Fruit fly (Drosophila melanogaster) whole organism, adult: ENCODE measurements around the gene Rpn11.

Experiments used
- CG11617 ChIP-seq: fragments of 200-800 bp; sonication (Bioruptor generic); optimal IDR thresholded peaks from 2 replicates; lab custom pipeline; 2017; ENCODE audit warnings: mild to moderate bottlenecking, missing biosample characterization, missing genetic modification reagents, missing genetic modification characterization
- CG12768 ChIP-seq: fragments of 200-800 bp; sonication (Bioruptor generic); optimal IDR thresholded peaks from 2 replicates; lab custom pipeline; 2017; ENCODE audit warnings: missing biosample characterization, missing genetic modification characterization, mild to moderate bottlenecking, moderate library complexity, missing genetic modification reagents
- CG14711 ChIP-seq: fragments of 200-800 bp; sonication (Bioruptor generic); optimal IDR thresholded peaks from 2 replicates; lab custom pipeline; 2018; ENCODE audit warnings: missing biosample characterization, mild to moderate bottlenecking, missing genetic modification characterization, moderate library complexity
- CG1620 ChIP-seq: fragments of 200-800 bp; sonication (Bioruptor generic); optimal IDR thresholded peaks from 2 replicates; lab custom pipeline; 2016; ENCODE audit warnings: missing biosample characterization, missing genetic modification characterization
- CG33017 ChIP-seq: fragments of 200-800 bp; sonication (Bioruptor generic); optimal IDR thresholded peaks from 2 replicates; lab custom pipeline; 2018; ENCODE audit warnings: missing biosample characterization, mild to moderate bottlenecking, missing genetic modification characterization, moderate library complexity
- CG5204 ChIP-seq: fragments of 200-800 bp; sonication (Bioruptor generic); optimal IDR thresholded peaks from 2 replicates; lab custom pipeline; 2016; ENCODE audit warnings: missing biosample characterization, missing genetic modification characterization
- CG7045 ChIP-seq: fragments of 200-800 bp; sonication (Bioruptor generic); optimal IDR thresholded peaks from 2 replicates; lab custom pipeline; 2017; ENCODE audit warnings: missing biosample characterization, mild to moderate bottlenecking, missing genetic modification characterization
- CG7101 ChIP-seq: fragments of 200-800 bp; sonication (Bioruptor generic); optimal IDR thresholded peaks from 2 replicates; lab custom pipeline; 2018; ENCODE audit warnings: missing biosample characterization, mild to moderate bottlenecking, missing genetic modification characterization, moderate library complexity
- Clk ChIP-seq: fragments of 200-800 bp; sonication (Bioruptor generic); optimal IDR thresholded peaks from 2 replicates; lab custom pipeline; 2017; ENCODE audit warnings: missing biosample characterization, missing genetic modification characterization
- Crg-1 ChIP-seq: fragments of 200-800 bp; sonication (Bioruptor generic); optimal IDR thresholded peaks from 2 replicates; lab custom pipeline; 2016; ENCODE audit warnings: missing biosample characterization, missing genetic modification characterization
- Hr96 ChIP-seq: fragments of 200-800 bp; sonication (Bioruptor generic); optimal IDR thresholded peaks from 2 replicates; lab custom pipeline; 2016; ENCODE audit warnings: missing biosample characterization, missing genetic modification characterization
- Mnt ChIP-seq: fragments of 200-800 bp; sonication (Bioruptor generic); optimal IDR thresholded peaks from 2 replicates; lab custom pipeline; 2016; ENCODE audit warnings: missing biosample characterization, mild to moderate bottlenecking, missing genetic modification characterization
- bab1 ChIP-seq: fragments of 200-800 bp; sonication (Bioruptor generic); optimal IDR thresholded peaks from 3 replicates; lab custom pipeline; 2019; ENCODE audit warnings: missing biosample characterization, mild to moderate bottlenecking, missing genetic modification characterization, moderate library complexity
- cic ChIP-seq: fragments of 200-800 bp; sonication (Bioruptor generic); optimal IDR thresholded peaks from 2 replicates; lab custom pipeline; 2017; ENCODE audit warnings: missing biosample characterization, mild to moderate bottlenecking, missing genetic modification characterization, moderate library complexity
- cnc ChIP-seq, 2 experiments: fragments of >200 bp; optimal IDR thresholded peaks; 2 replicates each; lab custom pipeline; 2017
- kay ChIP-seq: fragments of 200-800 bp; sonication (Bioruptor generic); peaks from one replicate; lab custom pipeline; 2016; ENCODE audit warnings: missing biosample characterization, missing genetic modification characterization, borderline replicate concordance
- ovo ChIP-seq: fragments of 200-800 bp; sonication (Bioruptor generic); optimal IDR thresholded peaks from 2 replicates; lab custom pipeline; 2016; ENCODE audit warnings: missing biosample characterization, missing genetic modification characterization
- pad ChIP-seq: fragments of 200-800 bp; sonication (Bioruptor generic); optimal IDR thresholded peaks from 3 replicates; lab custom pipeline; 2017; ENCODE audit warnings: missing biosample characterization, missing genetic modification characterization, mild to moderate bottlenecking, moderate library complexity, missing genetic modification reagents
- tj ChIP-seq: fragments of 200-800 bp; sonication (Bioruptor generic); optimal IDR thresholded peaks from 3 replicates; lab custom pipeline; 2017; ENCODE audit warnings: missing biosample characterization, mild to moderate bottlenecking, missing genetic modification characterization, moderate library complexity
- toe ChIP-seq: fragments of 200-800 bp; sonication (Bioruptor generic); optimal IDR thresholded peaks from 2 replicates; lab custom pipeline; 2016; ENCODE audit warnings: missing biosample characterization, missing genetic modification characterization

Rpn11 gene

dm6 chr2L:5070797-5071579 lies 11.4 kb upstream of the Rpn11 start, which contains the start of gene RpL37A:
Gene RpL37A (plus strand): TSS chr2L:5070957.
- no peak for TF ChIP-seq CG5204
- peak; percentile 62 for TF ChIP-seq cic
- TF ChIP-seq ovo (GFP tag; lab: Kevin White, UChicago): peak; percentile 63
- TF ChIP-seq CG14711 (tag; lab: Kevin White, UChicago): peak; percentile 61
- no peak for TF ChIP-seq cnc (optimal IDR thresholded peaks at IDR 0.05; lab: Kevin White, UChicago)
- TF ChIP-seq CG11617: peak; percentile 87
- TF ChIP-seq CG33017 (tag; lab: Kevin White, UChicago): peak; percentile 54
- TF ChIP-seq tj (GFP tag; lab: Kevin White, UChicago): peak; percentile 54
- no peak for TF ChIP-seq toe
- TF ChIP-seq CG1620 (GFP tag; lab: Kevin White, UChicago): peak; percentile 86
- peak; percentile 85 for TF ChIP-seq bab1
- TF ChIP-seq Clk (GFP tag; lab: Kevin White, UChicago): peak; percentile 61
- TF ChIP-seq kay (GFP tag; lab: Kevin White, UChicago): peak; percentile 18
- TF ChIP-seq Hr96 (GFP tag; lab: Kevin White, UChicago): peak; percentile 84
- peak; percentile 81 for TF ChIP-seq CG7101
- TF ChIP-seq CG12768: peak; percentile 66
- peak; percentile 74 for TF ChIP-seq pad
- peak; percentile 76 for TF ChIP-seq Mnt
- TF ChIP-seq CG7045: peak; percentile 57
- TF ChIP-seq Crg-1 (GFP tag; lab: Kevin White, UChicago): peak; percentile 73

dm6 chr2L:5063936-5064335 lies 4.3 kb upstream of the Rpn11 start:
- TF ChIP-seq toe: no peak
- no peak for TF ChIP-seq CG14711 (tag; lab: Kevin White, UChicago)
- TF ChIP-seq Crg-1 (GFP tag; lab: Kevin White, UChicago): no peak
- peak; percentile 32 for TF ChIP-seq pad
- TF ChIP-seq CG12768: peak; percentile 24
- no peak for TF ChIP-seq CG7101
- TF ChIP-seq cnc (optimal IDR thresholded peaks at IDR 0.05; lab: Kevin White, UChicago): no peak
- TF ChIP-seq tj (GFP tag; lab: Kevin White, UChicago): peak; percentile 82
- TF ChIP-seq Clk (GFP tag; lab: Kevin White, UChicago): no peak
- no peak for TF ChIP-seq CG1620 (GFP tag; lab: Kevin White, UChicago)
- peak; percentile 0 for TF ChIP-seq bab1
- TF ChIP-seq cic: peak; percentile 48

- TF ChIP-seq cic (peak; percentile 13), Hr96 (GFP tag; lab: Kevin White, UChicago) (no peak)
These were observed 3.3 kb upstream of the Rpn11 start for dm6 chr2L:5062799-5063404.

- TF ChIP-seq CG1620 (GFP tag; lab: Kevin White, UChicago): no peak
- TF ChIP-seq CG33017 (tag; lab: Kevin White, UChicago): peak; percentile 71
- peak; percentile 66 for TF ChIP-seq CG11617
- TF ChIP-seq kay (GFP tag; lab: Kevin White, UChicago): no peak
- peak; percentile 51 for TF ChIP-seq CG12768
- TF ChIP-seq CG7101: peak; percentile 74
- TF ChIP-seq Clk (GFP tag; lab: Kevin White, UChicago): peak; percentile 4
- TF ChIP-seq Crg-1 (GFP tag; lab: Kevin White, UChicago): no peak
- TF ChIP-seq CG14711 (tag; lab: Kevin White, UChicago): peak; percentile 48
- TF ChIP-seq cnc (optimal IDR thresholded peaks at IDR 0.05; lab: Kevin White, UChicago): no peak
- peak; percentile 14 for TF ChIP-seq bab1
- TF ChIP-seq toe: no peak
- peak; percentile 7 for TF ChIP-seq Mnt
- TF ChIP-seq CG7045: peak; percentile 47
- TF ChIP-seq cic: peak; percentile 83
- peak; percentile 23 for TF ChIP-seq pad
- peak; percentile 92 for TF ChIP-seq tj (GFP tag; lab: Kevin White, UChicago)
- TF ChIP-seq Hr96 (GFP tag; lab: Kevin White, UChicago): no peak
These were observed 1.4 kb upstream of the Rpn11 start for dm6 chr2L:5060952-5061478.

dm6 chr2L:5060515-5060914 lies 925 bp upstream of the Rpn11 start, which contains the start of gene qtc:
Gene qtc (plus strand): TSS chr2L:5060815.
- TF ChIP-seq Clk (GFP tag; lab: Kevin White, UChicago) (no peak), tj (GFP tag; lab: Kevin White, UChicago) (no peak), CG7045 (no peak), bab1 (no peak), cic (no peak), CG5204 (no peak), CG33017 (tag; lab: Kevin White, UChicago) (no peak), Mnt (no peak), kay (GFP tag; lab: Kevin White, UChicago) (no peak), cnc (optimal IDR thresholded peaks at IDR 0.05; lab: Kevin White, UChicago) (no peak), CG7101 (no peak)

dm6 chr2L:5058094-5058493 lies 1.5 kb downstream of the Rpn11 start, which contains the start of gene Nepl3:
Gene Nepl3 (minus strand): TSS chr2L:5058248.
- TF ChIP-seq CG5204 (no peak), pad (no peak), Hr96 (GFP tag; lab: Kevin White, UChicago) (no peak), CG11617 (no peak), ovo (GFP tag; lab: Kevin White, UChicago) (no peak), cnc (optimal IDR thresholded peaks at IDR 0.05; lab: Kevin White, UChicago) (no peak), CG7045 (no peak), CG7101 (no peak), CG14711 (tag; lab: Kevin White, UChicago) (no peak), Mnt (no peak)
